Fruit fly (Drosophila melanogaster): ENCODE data around the gene CG10359.

CG10359 gene

DNA sequence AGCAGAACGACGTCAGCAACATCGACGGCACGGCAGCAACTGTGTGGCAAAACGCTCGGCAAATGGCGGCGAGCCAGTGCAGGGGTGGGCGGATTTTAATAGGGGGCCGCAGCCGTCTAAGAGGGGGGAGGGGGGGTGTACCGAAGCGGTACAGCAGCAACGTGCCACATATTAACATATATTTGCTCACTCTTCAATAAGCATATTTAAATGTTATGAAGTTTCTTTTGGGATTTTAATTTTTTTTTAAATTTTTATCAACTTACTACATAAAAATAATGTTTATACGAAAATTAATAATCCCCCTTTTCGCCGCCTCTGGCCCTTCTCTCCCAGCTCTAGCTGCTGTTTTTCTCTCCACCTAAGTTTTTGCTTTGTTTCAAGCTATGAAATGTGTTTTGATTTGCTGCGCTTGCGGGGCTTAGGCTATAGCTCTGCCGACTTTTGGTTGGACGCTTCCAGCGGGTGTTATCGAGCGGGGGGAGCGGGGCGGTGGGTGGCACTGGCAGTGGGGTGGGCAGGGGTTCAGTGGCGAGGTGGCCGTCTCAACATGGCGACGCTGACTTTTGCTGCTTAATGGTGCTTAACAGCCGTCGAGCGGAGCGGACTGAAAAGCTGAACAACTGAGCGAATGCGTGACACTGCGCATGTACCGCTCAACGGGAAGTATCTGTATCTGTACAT is 20.6 kb downstream of the CG10359 start (continued):
- peak; percentile 48 for TF ChIP-seq danr (GFP tag; IDR thresholded peaks at IDR 0.05)
- no peak for TF ChIP-seq Dad (GFP tag; optimal IDR thresholded peaks at IDR 0.05)
- TF ChIP-seq dysf (GFP tag; IDR thresholded peaks at IDR 0.05) = peak; percentile 93
- peak; percentile 5 for TF ChIP-seq CG31388 (GFP tag; optimal IDR thresholded peaks at IDR 0.05)
- TF ChIP-seq HHEX (GFP tag; optimal IDR thresholded peaks at IDR 0.05) = peak; percentile 80
- TF ChIP-seq Dek (tag; optimal IDR thresholded peaks at IDR 0.05) = peak; percentile 81
- TF ChIP-seq lov (optimal IDR thresholded peaks at IDR 0.05) = no peak
- TF ChIP-seq lov (GFP tag; IDR thresholded peaks at IDR 0.05) = peak; percentile 53; the same call in 1 of the 3 replicates
- peak; percentile 62 for TF ChIP-seq CG12299 (tag; optimal IDR thresholded peaks at IDR 0.05)
- TF ChIP-seq CG9437 (GFP tag; optimal IDR thresholded peaks at IDR 0.05) = peak; percentile 71
- no peak for TF ChIP-seq CG33213 (GFP tag; optimal IDR thresholded peaks at IDR 0.05)
- no peak for TF ChIP-seq Hsf (GFP tag; optimal IDR thresholded peaks at IDR 0.05)
- TF ChIP-seq CG7839 (tag; optimal IDR thresholded peaks at IDR 0.05) = peak; percentile 91
- TF ChIP-seq CG43689 (GFP tag; IDR thresholded peaks at IDR 0.05) = peak; percentile 59; the same call in 1 of the 2 replicates
- TF ChIP-seq en (GFP tag; optimal IDR thresholded peaks at IDR 0.05) = no peak
- TF ChIP-seq CG4707 (GFP tag; optimal IDR thresholded peaks at IDR 0.05) = no peak
- peak; percentile 18 for TF ChIP-seq bab2 (GFP tag; optimal IDR thresholded peaks at IDR 0.05)
- TF ChIP-seq pita (GFP tag; optimal IDR thresholded peaks at IDR 0.05) = no peak
- TF ChIP-seq CG9797 (GFP tag; optimal IDR thresholded peaks at IDR 0.05) = no peak
- TF ChIP-seq CG8290 (GFP tag; optimal IDR thresholded peaks at IDR 0.05) = no peak
- peak in 1 of 2 experiments; percentile 49 for TF ChIP-seq CG8290 (tag; optimal IDR thresholded peaks at IDR 0.05)
- TF ChIP-seq Dbx (GFP tag; IDR thresholded peaks at IDR 0.05) = peak; percentile 90; the same call in 2 of the 3 replicates
- TF ChIP-seq Side (GFP tag; optimal IDR thresholded peaks at IDR 0.05) = no peak
- TF ChIP-seq NFAT (GFP tag; IDR thresholded peaks at IDR 0.05) = peak; percentile 78
- peak; percentile 92 for TF ChIP-seq ewg (GFP tag; optimal IDR thresholded peaks at IDR 0.05)
- TF ChIP-seq Fer3 (tag; optimal IDR thresholded peaks at IDR 0.05) = peak; percentile 64
- TF ChIP-seq fru (optimal IDR thresholded peaks at IDR 0.05) = no peak
- peak; percentile 93 for TF ChIP-seq Hmr (GFP tag; optimal IDR thresholded peaks at IDR 0.05)
- peak; percentile 87 for TF ChIP-seq al (GFP tag; IDR thresholded peaks at IDR 0.05)
- no peak for TF ChIP-seq knrl (GFP tag; IDR thresholded peaks at IDR 0.05; ENCODE audit: partially characterized antibody)
- no peak for TF ChIP-seq nerfin-2 (GFP tag; IDR thresholded peaks at IDR 0.05; ENCODE audit: partially characterized antibody)
- TF ChIP-seq CG15601 (tag; optimal IDR thresholded peaks at IDR 0.05) = peak; percentile 50
- peak; percentile 84 for TF ChIP-seq CG2889 (GFP tag; IDR thresholded peaks at IDR 0.05)
- no peak for TF ChIP-seq CG8478 (optimal IDR thresholded peaks at IDR 0.05)
- TF ChIP-seq mld (GFP tag; IDR thresholded peaks at IDR 0.05; ENCODE audit: partially characterized antibody) = no peak
- no peak for TF ChIP-seq TFAM (GFP tag; optimal IDR thresholded peaks at IDR 0.05)
- no peak for TF ChIP-seq gro (GFP tag; optimal IDR thresholded peaks at IDR 0.05)
- TF ChIP-seq Med (GFP tag) = peak; percentile 9
- peak; percentile 51 for TF ChIP-seq Six4 (GFP tag; optimal IDR thresholded peaks at IDR 0.05)
- no peak for TF ChIP-seq pb (GFP tag; optimal IDR thresholded peaks at IDR 0.05)
- TF ChIP-seq CG7372 (GFP tag; IDR thresholded peaks at IDR 0.05) = peak; percentile 89
- peak; percentile 92 for TF ChIP-seq so (GFP tag; IDR thresholded peaks at IDR 0.05)
- no peak for TF ChIP-seq tll (GFP tag; optimal IDR thresholded peaks at IDR 0.05)
- peak; percentile 83 for TF ChIP-seq CG17385 (GFP tag; optimal IDR thresholded peaks at IDR 0.05)
- TF ChIP-seq Kr (GFP tag; optimal IDR thresholded peaks at IDR 0.05) = no peak
- peak; percentile 59 for TF ChIP-seq Vsx1 (GFP tag; optimal IDR thresholded peaks at IDR 0.05)
- no peak for TF ChIP-seq CG14860 (GFP tag; IDR thresholded peaks at IDR 0.05; ENCODE audit: partially characterized antibody)
- no peak for TF ChIP-seq Camta (GFP tag; optimal IDR thresholded peaks at IDR 0.05)
- peak; percentile 33 for TF ChIP-seq CG2116 (GFP tag; optimal IDR thresholded peaks at IDR 0.05)
- TF ChIP-seq btn (GFP tag; optimal IDR thresholded peaks at IDR 0.05) = no peak
- peak; percentile 69; the same call in 2 of the 3 replicates for TF ChIP-seq ase (GFP tag; IDR thresholded peaks at IDR 0.05)
